Fruit fly (Drosophila melanogaster) whole organism, embryonic: ENCODE data around the gene CG3662.

ENCODE experiments used
- Abd-B ChIP-seq: fragments of 200-800 bp; sonication (Bioruptor generic); optimal IDR thresholded peaks from 2 replicates; lab custom pipeline; 2018; ENCODE audit warnings: missing biosample characterization, mild to moderate bottlenecking, missing genetic modification characterization, moderate library complexity
- B-H2 ChIP-seq: fragments of 200-800 bp; sonication (Bioruptor generic); optimal IDR thresholded peaks from 2 replicates; lab custom pipeline; 2018; ENCODE audit warnings: missing biosample characterization, mild to moderate bottlenecking, missing genetic modification characterization
- C15 ChIP-seq: fragments of 200-800 bp; sonication (Bioruptor generic); IDR thresholded peaks from 3 replicates; pipeline ENCODE4 v1.3.6; 2022; ENCODE audit warnings: missing biosample characterization, missing genetic modification characterization
- CG11085 ChIP-seq: fragments of 200-800 bp; sonication (Bioruptor generic); IDR thresholded peaks from 2 replicates; pipeline ENCODE4 v1.3.6; 2022; ENCODE audit warnings: missing biosample characterization, missing genetic modification characterization
- CG11504 ChIP-seq: fragments of 200-800 bp; sonication (Bioruptor generic); optimal IDR thresholded peaks from 3 replicates; lab custom pipeline; 2019; ENCODE audit warnings: missing biosample characterization, mild to moderate bottlenecking, missing genetic modification characterization, moderate library complexity
- CG13123 ChIP-seq: fragments of 200-800 bp; sonication (Bioruptor generic); optimal IDR thresholded peaks from 2 replicates; lab custom pipeline; 2016; ENCODE audit warnings: missing biosample characterization, missing genetic modification characterization
- CG13775 ChIP-seq: fragments of 200-800 bp; sonication (Bioruptor generic); optimal IDR thresholded peaks from 3 replicates; lab custom pipeline; 2017; ENCODE audit warnings: missing biosample characterization, mild to moderate bottlenecking, missing genetic modification characterization
- CG13894 ChIP-seq: fragments of 200-800 bp; sonication (Bioruptor generic); optimal IDR thresholded peaks from 3 replicates; lab custom pipeline; 2018; ENCODE audit warnings: missing biosample characterization, mild to moderate bottlenecking, missing genetic modification characterization, moderate library complexity
- CG14014 ChIP-seq: fragments of 200-800 bp; sonication (Bioruptor generic); IDR thresholded peaks from 2 replicates; pipeline ENCODE4 v1.3.6; 2022; ENCODE audit warnings: missing biosample characterization, missing genetic modification characterization
- CG15073 ChIP-seq: fragments of 200-800 bp; sonication (Bioruptor generic); optimal IDR thresholded peaks from 2 replicates; lab custom pipeline; 2016; ENCODE audit warnings: missing biosample characterization, missing genetic modification characterization
- CG15696 ChIP-seq: fragments of 200-800 bp; sonication (Bioruptor generic); optimal IDR thresholded peaks from 2 replicates; lab custom pipeline; 2019; ENCODE audit warnings: missing biosample characterization, mild to moderate bottlenecking, missing genetic modification characterization, moderate library complexity
- CG16815 ChIP-seq: fragments of 200-800 bp; sonication (Bioruptor generic); optimal IDR thresholded peaks from 3 replicates; lab custom pipeline; 2017; ENCODE audit warnings: missing biosample characterization, mild to moderate bottlenecking, missing genetic modification characterization
- CG18619 ChIP-seq: fragments of 200-800 bp; sonication (Bioruptor generic); optimal IDR thresholded peaks from 3 replicates; lab custom pipeline; 2017; ENCODE audit warnings: missing biosample characterization, mild to moderate bottlenecking, missing genetic modification characterization
- CG4404 ChIP-seq: fragments of 200-800 bp; sonication (Bioruptor generic); IDR thresholded peaks from 2 replicates; pipeline ENCODE4 v1.3.6; 2022; ENCODE audit warnings: missing biosample characterization, missing genetic modification characterization
- CG8290 ChIP-seq, 3 experiments: fragments of 200-800 bp; sonication (Bioruptor generic); optimal IDR thresholded peaks; 2 replicates each; lab custom pipeline; 2016 to 2019; ENCODE audit warnings: missing biosample characterization in 3 of 3, missing genetic modification characterization in 3 of 3, mild to moderate bottlenecking in 2 of 3, moderate library complexity in 1 of 3
- CG9215 ChIP-seq: fragments of 200-800 bp; sonication (Bioruptor generic); IDR thresholded peaks from 2 replicates; pipeline ENCODE4 v1.3.6; 2022; ENCODE audit warnings: missing biosample characterization, missing genetic modification characterization
- CHES-1-like ChIP-seq: fragments of 200-800 bp; sonication (Bioruptor generic); optimal IDR thresholded peaks from 2 replicates; lab custom pipeline; 2016; ENCODE audit warnings: missing biosample characterization, missing genetic modification characterization
- CTCF ChIP-seq: fragments of 200-800 bp; sonication (Bioruptor generic); optimal IDR thresholded peaks from 2 replicates; lab custom pipeline; 2017; ENCODE audit warnings: missing biosample characterization, mild to moderate bottlenecking, missing genetic modification characterization, moderate library complexity
- Dref ChIP-seq: fragments of 200-800 bp; sonication (Bioruptor generic); IDR thresholded peaks from 2 replicates; pipeline ENCODE4 v1.3.6; 2022; ENCODE audit warnings: missing biosample characterization, missing genetic modification characterization
- Eip74EF ChIP-seq, 2 experiments: fragments of 200-800 bp in 1 of 2; fragments of >200 bp in 1 of 2; sonication (Bioruptor generic) in 1 of 2; optimal IDR thresholded peaks; 2 replicates each; lab custom pipeline; 2017 to 2019; ENCODE audit warnings: missing biosample characterization in 2 of 2, missing genetic modification characterization in 2 of 2, mild to moderate bottlenecking in 1 of 2, moderate library complexity in 1 of 2
- HmgD ChIP-seq: fragments of 200-800 bp; sonication (Bioruptor generic); optimal IDR thresholded peaks from 3 replicates; lab custom pipeline; 2016; ENCODE audit warnings: missing biosample characterization, missing genetic modification characterization
- Hr78 ChIP-seq, 2 experiments: fragments of 200-800 bp in 1 of 2; fragments of >200 bp in 1 of 2; sonication (Bioruptor generic) in 1 of 2; optimal IDR thresholded peaks; 2 replicates each; lab custom pipeline; 2017 to 2019; ENCODE audit warnings: missing biosample characterization in 2 of 2, missing genetic modification characterization in 2 of 2, mild to moderate bottlenecking in 1 of 2, moderate library complexity in 1 of 2
- Kr ChIP-seq: fragments of 200-800 bp; sonication (Bioruptor generic); optimal IDR thresholded peaks from 2 replicates; lab custom pipeline; 2017; ENCODE audit warnings: missing biosample characterization, mild to moderate bottlenecking, missing genetic modification characterization
- MTF-1 ChIP-seq: fragments of 200-800 bp; sonication (Bioruptor generic); optimal IDR thresholded peaks from 2 replicates; lab custom pipeline; 2018; ENCODE audit warnings: missing biosample characterization, mild to moderate bottlenecking, missing genetic modification characterization, borderline replicate concordance
- Med ChIP-seq: fragments of 200-800 bp; sonication (Bioruptor generic); peaks from one replicate; lab custom pipeline; 2016; ENCODE audit warnings: missing biosample characterization, missing genetic modification characterization, mild to moderate bottlenecking, inconsistent platforms, moderate library complexity
- Mrtf ChIP-seq: fragments of 200-800 bp; sonication (Bioruptor generic); IDR thresholded peaks from 3 replicates; pipeline ENCODE4 v1.3.6; 2022; ENCODE audit warnings: missing biosample characterization, missing genetic modification characterization
- Nf-YA ChIP-seq: fragments of 200-800 bp; sonication (Bioruptor generic); IDR thresholded peaks from 2 replicates; pipeline ENCODE4 v1.3.6; 2022; ENCODE audit warnings: missing biosample characterization, missing genetic modification characterization
- Oaz ChIP-seq: fragments of 200-800 bp; sonication (Bioruptor generic); IDR thresholded peaks from 2 replicates; pipeline ENCODE4 v1.3.6; 2022; ENCODE audit warnings: missing biosample characterization, missing genetic modification characterization
- PHDP ChIP-seq: fragments of 200-800 bp; sonication (Bioruptor generic); optimal IDR thresholded peaks from 3 replicates; lab custom pipeline; 2018; ENCODE audit warnings: missing biosample characterization, mild to moderate bottlenecking, missing genetic modification characterization, moderate library complexity
- YL-1 ChIP-seq: fragments of 200-800 bp; sonication (Bioruptor generic); optimal IDR thresholded peaks from 3 replicates; lab custom pipeline; 2017; ENCODE audit warnings: missing biosample characterization, mild to moderate bottlenecking, missing genetic modification characterization
- ac ChIP-seq: fragments of 200-800 bp; sonication (Bioruptor generic); optimal IDR thresholded peaks from 3 replicates; lab custom pipeline; 2017; ENCODE audit warnings: missing biosample characterization, mild to moderate bottlenecking, missing genetic modification characterization
- az2 ChIP-seq: fragments of 200-800 bp; sonication (Bioruptor generic); optimal IDR thresholded peaks from 3 replicates; lab custom pipeline; 2016; ENCODE audit warnings: missing biosample characterization, missing genetic modification characterization
- bowl ChIP-seq: fragments of 200-800 bp; sonication (Bioruptor generic); IDR thresholded peaks from 2 replicates; pipeline ENCODE4 v1.3.6; 2022; ENCODE audit warnings: missing biosample characterization, missing genetic modification characterization
- chm ChIP-seq: fragments of 200-800 bp; sonication (Bioruptor generic); IDR thresholded peaks from 2 replicates; pipeline ENCODE4 v1.3.6; 2022; ENCODE audit warnings: missing biosample characterization, missing genetic modification characterization
- croc ChIP-seq: fragments of 200-800 bp; sonication (Bioruptor generic); conservative IDR thresholded peaks from 3 replicates; pipeline ENCODE4 v1.3.6; 2022; ENCODE audit warnings: missing biosample characterization, missing genetic modification characterization
- esg ChIP-seq: fragments of 200-800 bp; sonication (Bioruptor generic); conservative IDR thresholded peaks from 2 replicates; pipeline ENCODE4 v1.3.6; 2022; ENCODE audit warnings: missing biosample characterization, missing genetic modification characterization
- grau ChIP-seq: fragments of 200-800 bp; optimal IDR thresholded peaks from 3 replicates; lab custom pipeline; 2019; ENCODE audit warnings: missing biosample characterization, mild to moderate bottlenecking, missing genetic modification characterization, moderate library complexity
- grn ChIP-seq: fragments of 200-800 bp; sonication (Bioruptor generic); optimal IDR thresholded peaks from 3 replicates; lab custom pipeline; 2017; ENCODE audit warnings: missing biosample characterization, missing genetic modification characterization
- ham ChIP-seq: fragments of 200-800 bp; sonication (Bioruptor generic); IDR thresholded peaks from 2 replicates; pipeline ENCODE4 v1.3.6; 2022; ENCODE audit warnings: missing biosample characterization, missing genetic modification characterization
- hth ChIP-seq: fragments of >200 bp; optimal IDR thresholded peaks from 2 replicates; lab custom pipeline; 2017; ENCODE audit warnings: inconsistent platforms
- inv ChIP-seq: fragments of 200-800 bp; sonication (Bioruptor generic); IDR thresholded peaks from 2 replicates; pipeline ENCODE4 v1.3.6; 2022; ENCODE audit warnings: missing biosample characterization, missing genetic modification characterization; ENCODE audit not compliant: partially characterized antibody
- nerfin-1 ChIP-seq: fragments of 200-800 bp; sonication (Bioruptor generic); optimal IDR thresholded peaks from 3 replicates; lab custom pipeline; 2019; ENCODE audit warnings: missing biosample characterization, mild to moderate bottlenecking, missing genetic modification characterization, moderate library complexity
- p53 ChIP-seq: fragments of 200-800 bp; sonication (Bioruptor generic); optimal IDR thresholded peaks from 2 replicates; lab custom pipeline; 2016; ENCODE audit warnings: missing biosample characterization, missing genetic modification characterization
- pan ChIP-seq, 4 experiments: fragments of >200 bp in 3 of 4; fragments of 200-800 bp in 1 of 4; sonication (Bioruptor generic) in 1 of 4; optimal IDR thresholded peaks in 3 of 4; IDR thresholded peaks in 1 of 4; 2 replicates each; pipeline versions ENCODE4 v1.3.6 to Lab custom; 2017 to 2022; ENCODE audit warnings: missing biosample characterization in 2 of 4, missing genetic modification characterization in 2 of 4, mixed read lengths in 1 of 4
- row ChIP-seq: fragments of 200-800 bp; sonication (Bioruptor generic); IDR thresholded peaks from 3 replicates; pipeline ENCODE4 v1.3.6; 2022; ENCODE audit warnings: missing biosample characterization, missing genetic modification characterization
- tin ChIP-seq: fragments of 200-800 bp; sonication (Bioruptor generic); optimal IDR thresholded peaks from 3 replicates; lab custom pipeline; 2016; ENCODE audit warnings: missing biosample characterization, missing genetic modification characterization
- vnd ChIP-seq: fragments of 200-800 bp; sonication (Bioruptor generic); IDR thresholded peaks from 3 replicates; pipeline ENCODE4 v1.3.6; 2022; ENCODE audit warnings: missing biosample characterization, missing genetic modification characterization; ENCODE audit not compliant: partially characterized antibody
- zf30C ChIP-seq: fragments of 200-800 bp; sonication (Bioruptor generic); optimal IDR thresholded peaks from 3 replicates; lab custom pipeline; 2018; ENCODE audit warnings: missing biosample characterization, mild to moderate bottlenecking, missing genetic modification characterization

The CG3662 gene

DNA sequence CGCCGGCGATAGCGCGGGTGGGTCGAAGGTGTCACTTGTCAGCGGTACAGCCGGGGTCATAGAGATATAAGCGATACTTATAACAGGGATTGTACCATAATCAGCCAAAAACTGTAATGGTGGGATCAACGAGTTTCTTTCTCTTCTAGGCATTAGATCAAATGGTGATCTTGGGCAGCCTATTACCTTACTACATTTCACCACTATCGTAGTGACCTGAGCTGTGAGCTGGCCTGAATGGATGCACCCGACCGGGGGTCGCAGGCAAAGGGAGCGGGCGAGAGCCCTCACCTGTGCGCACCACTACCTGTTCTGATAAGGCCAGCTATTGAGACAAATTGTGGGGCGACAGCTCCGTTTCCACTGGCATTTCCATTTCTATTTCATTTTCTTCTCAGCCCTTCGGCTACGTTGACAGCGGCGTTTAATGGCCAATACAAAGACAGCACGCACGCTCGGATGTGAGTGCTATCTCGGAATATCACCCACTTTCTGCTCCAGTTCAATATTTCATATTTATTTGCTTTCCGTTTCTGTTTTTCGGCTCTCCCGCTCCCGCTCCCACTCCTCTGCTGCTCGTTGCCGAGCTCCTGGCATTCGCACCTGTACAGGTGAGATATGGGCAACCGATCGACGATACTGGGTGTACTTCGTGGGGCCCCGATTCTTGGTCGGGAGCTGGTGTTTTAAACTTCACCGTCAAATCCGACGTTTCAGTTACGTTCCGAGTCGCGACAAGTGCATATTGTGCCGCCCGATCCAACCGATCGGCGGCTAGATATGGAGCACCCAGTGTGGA is 35.8 kb downstream of the CG3662 start (continued):
- TF ChIP-seq hth (no peak), row (GFP tag; lab: Robert Waterston, UW) (peak; percentile 84), CG8290 (GFP tag; optimal IDR thresholded peaks at IDR 0.05; lab: Kevin White, UChicago) (no peak), CG8290 (tag; optimal IDR thresholded peaks at IDR 0.05; lab: Kevin White, UChicago) (peak in 1 of 2 experiments; percentile 89), CG9215 (GFP tag; lab: Robert Waterston, UW) (0 out of 2 replicates have a peak, but pooled peaks have one; percentile 54), grn (GFP tag; lab: Kevin White, UChicago) (peak; percentile 31), CG4404 (GFP tag; lab: Robert Waterston, UW) (peak; percentile 57; the same call in 1 of the 2 replicates), grau (tag; lab: Kevin White, UChicago) (peak; percentile 73), HmgD (GFP tag; lab: Kevin White, UChicago) (peak; percentile 23), CTCF (GFP tag; lab: Kevin White, UChicago) (peak; percentile 1), CG11085 (GFP tag; lab: Robert Waterston, UW) (peak; percentile 38), CG14014 (peak; percentile 76), ham (0 out of 2 replicates have a peak, but pooled peaks have one; percentile 26), PHDP (tag; lab: Kevin White, UChicago) (peak; percentile 53), CG13894 (tag; lab: Kevin White, UChicago) (no peak), zf30C (GFP tag; lab: Kevin White, UChicago) (no peak), CG11504 (tag; lab: Kevin White, UChicago) (peak; percentile 86), B-H2 (GFP tag; lab: Kevin White, UChicago) (no peak), Nf-YA (peak; percentile 81), CG16815 (GFP tag; lab: Kevin White, UChicago) (peak; percentile 65), p53 (GFP tag; lab: Kevin White, UChicago) (no peak), az2 (GFP tag; lab: Kevin White, UChicago) (peak; percentile 73), Hr78 (GFP tag; optimal IDR thresholded peaks at IDR 0.05; lab: Kevin White, UChicago) (peak in 1 of 2 experiments; percentile 99), Abd-B (peak; percentile 68), CG13123 (GFP tag; lab: Kevin White, UChicago) (peak; percentile 44), C15 (GFP tag; lab: Robert Waterston, UW) (peak; percentile 53; the same call in 1 of the 3 replicates), Kr (no peak), YL-1 (GFP tag; lab: Kevin White, UChicago) (no peak), CHES-1-like (GFP tag; lab: Kevin White, UChicago) (peak; percentile 63), nerfin-1 (peak; percentile 66), chm (peak; percentile 85), vnd (GFP tag; lab: Robert Waterston, UW) (no peak), Oaz (GFP tag; lab: Robert Waterston, UW) (no peak), bowl (GFP tag; lab: Robert Waterston, UW) (0 out of 2 replicates have a peak, but pooled peaks have one; percentile 45), tin (GFP tag; lab: Kevin White, UChicago) (peak; percentile 46), CG15073 (GFP tag; lab: Kevin White, UChicago) (no peak), Dref (GFP tag; lab: Robert Waterston, UW) (no peak), CG15696 (tag; lab: Kevin White, UChicago) (peak; percentile 48), CG18619 (GFP tag; lab: Kevin White, UChicago) (peak; percentile 68), pan (optimal IDR thresholded peaks at IDR 0.05; lab: Kevin White, UChicago) (no peak), pan (GFP tag; optimal IDR thresholded peaks at IDR 0.05 in 1 of 2, IDR thresholded peaks at IDR 0.05 in 1 of 2) (peak in 1 of 2 experiments; percentile 84), MTF-1 (GFP tag; lab: Kevin White, UChicago) (peak; percentile 74), ac (GFP tag; lab: Kevin White, UChicago) (peak; percentile 52), croc (GFP tag; lab: Robert Waterston, UW) (peak; percentile 79), CG13775 (GFP tag; lab: Kevin White, UChicago) (peak; percentile 51), inv (GFP tag; lab: Robert Waterston, UW) (no peak), Eip74EF (GFP tag; optimal IDR thresholded peaks at IDR 0.05; lab: Kevin White, UChicago) (peak in 1 of 2 experiments; percentile 77), esg (peak; percentile 80), Med (GFP tag; lab: Kevin White, UChicago) (peak; percentile 96), Mrtf (GFP tag; lab: Robert Waterston, UW) (peak; percentile 71)
